Fruit fly (Drosophila melanogaster) whole organism, adult: ENCODE results near the gene CG9641.

Experiments used
- CG7045 ChIP-seq: fragments of 200-800 bp; sonication (Bioruptor generic); optimal IDR thresholded peaks from 2 replicates; lab custom pipeline; 2017; ENCODE audit warnings: missing biosample characterization, mild to moderate bottlenecking, missing genetic modification characterization
- Clk ChIP-seq: fragments of 200-800 bp; sonication (Bioruptor generic); optimal IDR thresholded peaks from 2 replicates; lab custom pipeline; 2017; ENCODE audit warnings: missing biosample characterization, missing genetic modification characterization

- no peak for TF ChIP-seq Clk
- no peak for TF ChIP-seq CG7045 (GFP tag; lab: Kevin White, UChicago)
Measured at dm6 chr2L:2958858-2959257, 17.8 kb downstream of the CG9641 start.
